Worm (Caenorhabditis elegans) whole organism, young adult: Measurements from ENCODE around the gene com-1.
A peak's percentile ranks its signal among the peaks of the same experiment; 100 is the strongest.

Experiments
- B0035.1 ChIP-seq: sonication (generic microtip); optimal IDR thresholded peaks from 2 replicates; lab custom pipeline; 2016; ENCODE audit warnings: missing genetic modification characterization, mild to moderate bottlenecking, missing compliant biosample characterization, missing genotype, missing genetic modification reagents
- C06A6.2 ChIP-seq: fragments of 200-800 bp; sonication (Bioruptor generic); conservative IDR thresholded peaks from 2 replicates; pipeline ENCODE4 v1.3.6; 2022; ENCODE audit warnings: missing genetic modification characterization, missing compliant biosample characterization
- C17E4.6 ChIP-seq: fragments of 200-800 bp; sonication (Bioruptor generic); IDR thresholded peaks from 2 replicates; pipeline ENCODE4 v1.3.6; 2022; ENCODE audit warnings: missing genetic modification reagents, missing genetic modification characterization, missing compliant biosample characterization
- F10E7.11 ChIP-seq: sonication (generic microtip); optimal IDR thresholded peaks from 2 replicates; lab custom pipeline; 2017; ENCODE audit warnings: mild to moderate bottlenecking, missing genetic modification characterization, moderate library complexity, missing compliant biosample characterization
- F23B12.7 ChIP-seq: sonication (generic microtip); optimal IDR thresholded peaks from 2 replicates; lab custom pipeline; 2017; ENCODE audit warnings: missing genetic modification characterization, mild to moderate bottlenecking, missing compliant biosample characterization, antibody characterized with exemption, moderate library complexity; ENCODE audit not compliant: insufficient read depth
- F49E8.2 ChIP-seq: sonication (generic microtip); optimal IDR thresholded peaks from 3 replicates; lab custom pipeline; 2017; ENCODE audit warnings: missing genetic modification characterization, mild to moderate bottlenecking, missing compliant biosample characterization, antibody characterized with exemption, moderate library complexity; ENCODE audit not compliant: insufficient read depth
- F52B5.7 ChIP-seq: sonication (generic microtip); optimal IDR thresholded peaks from 2 replicates; lab custom pipeline; 2016; ENCODE audit warnings: mild to moderate bottlenecking, missing genetic modification characterization, missing compliant biosample characterization
- Y53G8AR.9 ChIP-seq: fragments of 200-800 bp; sonication (Bioruptor generic); conservative IDR thresholded peaks from 2 replicates; pipeline ENCODE4 v1.3.6; 2022; ENCODE audit warnings: missing genetic modification reagents, missing genetic modification characterization, missing compliant biosample characterization
- aptf-2 ChIP-seq: fragments of 200-800 bp; sonication (Bioruptor generic); conservative IDR thresholded peaks from 2 replicates; pipeline ENCODE4 v1.3.6; 2022; ENCODE audit warnings: missing genetic modification reagents, missing genetic modification characterization, missing compliant biosample characterization
- athp-1 ChIP-seq: sonication (generic microtip); optimal IDR thresholded peaks from 2 replicates; lab custom pipeline; 2017; ENCODE audit warnings: mild to moderate bottlenecking, missing genetic modification characterization, missing compliant biosample characterization
- attf-6 ChIP-seq: fragments of 200-800 bp; sonication (Bioruptor generic); IDR thresholded peaks from 2 replicates; pipeline ENCODE4 v1.3.6; 2022; ENCODE audit warnings: missing genetic modification reagents, missing genetic modification characterization, missing compliant biosample characterization
- cebp-2 ChIP-seq: fragments of 200-800 bp; sonication (Bioruptor generic); IDR thresholded peaks from 2 replicates; pipeline ENCODE4 v1.3.6; 2022; ENCODE audit warnings: missing genetic modification characterization, missing compliant biosample characterization
- ceh-100 ChIP-seq: fragments of 200-800 bp; sonication (Bioruptor generic); IDR thresholded peaks from 2 replicates; pipeline ENCODE4 v1.3.6; 2022; ENCODE audit warnings: missing genetic modification reagents, missing genetic modification characterization, missing compliant biosample characterization
- ceh-27 ChIP-seq: fragments of 200-800 bp; sonication (Bioruptor generic); optimal IDR thresholded peaks from 2 replicates; lab custom pipeline; 2018; ENCODE audit warnings: mild to moderate bottlenecking, missing genetic modification characterization, moderate library complexity, missing compliant biosample characterization
- dpff-1 ChIP-seq: sonication (generic microtip); optimal IDR thresholded peaks from 2 replicates; lab custom pipeline; 2017; ENCODE audit warnings: mild to moderate bottlenecking, missing genetic modification characterization, missing compliant biosample characterization
- efl-1 ChIP-seq: fragments of 150-350 bp; optimal IDR thresholded peaks from 2 replicates; lab custom pipeline; 2014; ENCODE audit warnings: missing biosample characterization, missing genetic modification reagents, missing genetic modification characterization
- egrh-3 ChIP-seq: fragments of 200-800 bp; sonication (Bioruptor generic); IDR thresholded peaks from 2 replicates; pipeline ENCODE4 v1.3.6; 2022; ENCODE audit warnings: missing genetic modification reagents, missing genetic modification characterization, missing compliant biosample characterization
- ets-4 ChIP-seq: fragments of 200-800 bp; sonication (Bioruptor generic); optimal IDR thresholded peaks from 2 replicates; lab custom pipeline; 2018; ENCODE audit warnings: mild to moderate bottlenecking, missing genetic modification characterization, missing compliant biosample characterization
- hlh-26 ChIP-seq: fragments of 200-800 bp; sonication (Bioruptor generic); conservative IDR thresholded peaks from 2 replicates; pipeline ENCODE4 v1.3.6; 2022; ENCODE audit warnings: missing genetic modification reagents, missing genetic modification characterization, missing compliant biosample characterization
- hmg-1.2 ChIP-seq: fragments of 200-800 bp; sonication (Bioruptor generic); IDR thresholded peaks from 2 replicates; pipeline ENCODE4 v1.3.6; 2022; ENCODE audit warnings: missing genetic modification reagents, missing genetic modification characterization, missing compliant biosample characterization
- hrde-1 ChIP-seq: sonication (generic microtip); optimal IDR thresholded peaks from 2 replicates; lab custom pipeline; 2016; ENCODE audit warnings: missing genetic modification characterization, mild to moderate bottlenecking, missing compliant biosample characterization, moderate library complexity, missing genotype, missing genetic modification reagents, borderline replicate concordance
- lag-1 ChIP-seq: fragments of 200-800 bp; sonication (Bioruptor generic); IDR thresholded peaks from 2 replicates; pipeline ENCODE4 v1.3.6; 2022; ENCODE audit warnings: missing genetic modification reagents, missing genetic modification characterization, missing compliant biosample characterization
- lin-26 ChIP-seq: fragments of 200-800 bp; sonication (Bioruptor generic); IDR thresholded peaks from 2 replicates; pipeline ENCODE4 v1.3.6; 2022; ENCODE audit warnings: missing genetic modification reagents, missing genetic modification characterization, missing compliant biosample characterization
- lin-35 ChIP-seq, 3 experiments: fragments of 150-350 bp in 2 of 3; sonication (generic microtip) in 1 of 3; optimal IDR thresholded peaks; 2 replicates each; lab custom pipeline; 2014 to 2018; ENCODE audit warnings: missing biosample characterization in 3 of 3, missing genetic modification characterization in 3 of 3, missing genetic modification reagents in 3 of 3
- madf-6 ChIP-seq: fragments of 200-800 bp; sonication (Bioruptor generic); IDR thresholded peaks from 2 replicates; pipeline ENCODE4 v1.3.6; 2022; ENCODE audit warnings: missing genetic modification reagents, missing genetic modification characterization, missing compliant biosample characterization
- madf-8 ChIP-seq: fragments of 200-800 bp; sonication (Bioruptor generic); conservative IDR thresholded peaks from 2 replicates; pipeline ENCODE4 v1.3.6; 2022; ENCODE audit warnings: missing genetic modification reagents, missing genetic modification characterization, missing compliant biosample characterization
- mcd-1 ChIP-seq: fragments of 200-800 bp; sonication (Bioruptor generic); IDR thresholded peaks from 2 replicates; pipeline ENCODE4 v1.3.6; 2022; ENCODE audit warnings: missing genetic modification reagents, missing genetic modification characterization, missing compliant biosample characterization
- nfya-1 ChIP-seq: sonication (generic microtip); optimal IDR thresholded peaks from 2 replicates; lab custom pipeline; 2017; ENCODE audit warnings: antibody characterized with exemption, missing compliant biosample characterization, missing genetic modification characterization, borderline replicate concordance; ENCODE audit not compliant: insufficient read depth
- pha-4 ChIP-seq: fragments of 150-350 bp; sonication (generic microtip); optimal IDR thresholded peaks from 2 replicates; lab custom pipeline; 2014; ENCODE audit warnings: missing biosample characterization, missing genetic modification reagents, missing genetic modification characterization
- rcor-1 ChIP-seq: fragments of 200-800 bp; sonication (Bioruptor generic); IDR thresholded peaks from 2 replicates; pipeline ENCODE4 v1.3.6; 2022; ENCODE audit warnings: missing genetic modification reagents, missing genetic modification characterization, missing compliant biosample characterization
- rec-8 ChIP-seq, 2 experiments: sonication (generic microtip); optimal IDR thresholded peaks; 2 replicates each; lab custom pipeline; 2016; ENCODE audit warnings: mild to moderate bottlenecking in 2 of 2, missing genetic modification characterization in 2 of 2, missing genetic modification reagents in 2 of 2, missing genotype in 2 of 2, missing biosample characterization in 1 of 2, missing compliant biosample characterization in 1 of 2, moderate library complexity in 1 of 2
- rpc-1 ChIP-seq, 2 experiments: fragments of 150-350 bp in 1 of 2; sonication (generic microtip) in 1 of 2; optimal IDR thresholded peaks; 2 replicates each; lab custom pipeline; 2014 to 2018; ENCODE audit warnings: missing biosample characterization in 1 of 2, missing genetic modification characterization in 1 of 2, missing genetic modification reagents in 1 of 2, missing genotype in 1 of 2
- sdz-38 ChIP-seq: sonication (generic microtip); optimal IDR thresholded peaks from 2 replicates; lab custom pipeline; 2016; ENCODE audit warnings: missing genotype, missing genetic modification characterization, missing compliant biosample characterization
- sea-2 ChIP-seq: fragments of 200-800 bp; sonication (Bioruptor generic); IDR thresholded peaks from 2 replicates; pipeline ENCODE4 v1.3.6; 2022; ENCODE audit warnings: missing genetic modification characterization, missing compliant biosample characterization
- sptf-2 ChIP-seq: fragments of 200-800 bp; sonication (Bioruptor generic); optimal IDR thresholded peaks from 2 replicates; lab custom pipeline; 2018; ENCODE audit warnings: mild to moderate bottlenecking, missing genetic modification characterization, missing compliant biosample characterization
- zfh-2 ChIP-seq: fragments of 200-800 bp; sonication (Bioruptor generic); conservative IDR thresholded peaks from 2 replicates; pipeline ENCODE4 v1.3.6; 2022; ENCODE audit warnings: missing genetic modification reagents, missing genetic modification characterization, missing compliant biosample characterization
- zim-3 ChIP-seq: sonication (generic microtip); optimal IDR thresholded peaks from 2 replicates; lab custom pipeline; 2017; ENCODE audit warnings: mild to moderate bottlenecking, missing genetic modification characterization, moderate library complexity, missing compliant biosample characterization
- ztf-18 ChIP-seq: sonication (generic microtip); optimal IDR thresholded peaks from 2 replicates; lab custom pipeline; 2016; ENCODE audit warnings: missing genotype, mild to moderate bottlenecking, missing genetic modification characterization, missing compliant biosample characterization
- ztf-26 ChIP-seq: sonication (generic microtip); optimal IDR thresholded peaks from 2 replicates; lab custom pipeline; 2017; ENCODE audit warnings: missing genetic modification characterization, missing compliant biosample characterization
- ztf-28 ChIP-seq: fragments of 200-800 bp; sonication (Bioruptor generic); IDR thresholded peaks from 2 replicates; pipeline ENCODE4 v1.3.6; 2022; ENCODE audit warnings: missing genetic modification reagents, missing genetic modification characterization, missing compliant biosample characterization

Gene com-1

DNA sequence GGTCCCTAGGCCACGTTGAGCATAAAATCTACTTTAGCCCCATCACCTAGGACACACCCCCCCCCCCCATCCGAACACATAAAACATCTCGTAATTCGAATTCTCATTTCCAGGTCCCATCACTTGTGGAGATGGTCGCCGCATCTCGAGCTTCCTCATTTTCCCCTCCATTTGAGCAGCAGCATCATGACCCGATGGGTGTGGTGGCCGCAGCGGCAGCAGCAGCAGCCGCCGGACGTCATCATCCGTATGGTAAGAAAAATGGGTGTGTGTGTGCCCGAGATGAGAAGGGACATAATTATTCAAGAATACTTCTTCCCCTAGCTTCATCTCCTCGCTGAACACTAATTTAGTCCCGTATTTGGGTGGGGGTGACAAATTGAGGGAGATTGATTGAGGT lies 25.3 kb downstream of the com-1 start:
- TF ChIP-seq zfh-2 (GFP tag; lab: Robert Waterston, UW) (peak; percentile 81), athp-1 (tag; lab: Kevin White, UChicago) (no peak), C17E4.6 (GFP tag; lab: Robert Waterston, UW) (no peak)

DNA sequence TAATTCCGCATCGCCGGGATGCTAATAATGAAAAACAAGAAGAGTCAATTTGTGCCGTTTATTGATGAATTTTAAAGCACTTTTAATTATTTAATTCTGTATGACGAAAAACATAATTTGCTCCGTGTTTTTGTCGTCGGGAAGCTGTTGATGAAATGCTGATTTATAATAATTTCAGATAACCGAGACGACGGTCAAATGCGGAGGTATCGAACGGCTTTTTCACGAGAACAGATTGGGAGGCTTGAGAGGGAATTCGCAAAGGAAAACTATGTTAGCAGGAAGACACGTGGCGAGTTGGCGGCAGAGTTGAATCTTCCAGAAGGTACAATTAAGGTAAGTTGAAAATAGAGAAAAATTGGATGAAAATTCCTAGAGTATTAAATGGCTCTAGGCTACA lies 27.4 kb downstream of the com-1 start:
- no peak for TF ChIP-seq attf-6
- no peak for TF ChIP-seq cebp-2 (GFP tag; lab: Robert Waterston, UW)
- TF ChIP-seq B0035.1 (tag; lab: Kevin White, UChicago), result no peak
- no peak for TF ChIP-seq sptf-2 (GFP tag; lab: Kevin White, UChicago)
- TF ChIP-seq lin-35 (GFP tag; optimal IDR thresholded peaks at IDR 0.05; lab: Kevin White, UChicago), result no peak
- no peak for TF ChIP-seq C06A6.2 (GFP tag; lab: Robert Waterston, UW)
- no peak for TF ChIP-seq ztf-18 (tag; lab: Kevin White, UChicago)
- TF ChIP-seq lin-26 (GFP tag; lab: Robert Waterston, UW), result no peak
- no peak for TF ChIP-seq nfya-1 (tag; lab: Kevin White, UChicago)
- no peak for TF ChIP-seq lag-1 (GFP tag; lab: Robert Waterston, UW)
- no peak for TF ChIP-seq F52B5.7 (tag; lab: Kevin White, UChicago)
- no peak for TF ChIP-seq pha-4
- no peak for TF ChIP-seq zim-3 (tag; lab: Kevin White, UChicago)
- TF ChIP-seq zfh-2 (GFP tag; lab: Robert Waterston, UW), result no peak

- TF ChIP-seq F23B12.7 (tag; lab: Kevin White, UChicago) (peak; percentile 27), hmg-1.2 (GFP tag; lab: Robert Waterston, UW) (peak; percentile 35; the same call in 1 of the 2 replicates), madf-8 (GFP tag; lab: Robert Waterston, UW) (no peak), mcd-1 (GFP tag; lab: Robert Waterston, UW) (peak; percentile 87), efl-1 (GFP tag; lab: Kevin White, UChicago) (peak; percentile 10)
These were observed 34.7 kb downstream of the com-1 start, which contains the start of gene M142.5 for ce11 chrIII:10930850-10931249. M142.5 (plus strand) TSS chrIII:10931201.

ce11 chrIII:10933331-10933730 lies 37.2 kb downstream of the com-1 start, which contains the start of gene M142.8:
M142.8 (plus strand) TSS chrIII:10933631.
- no peak for TF ChIP-seq dpff-1 (tag; lab: Kevin White, UChicago)
- no peak for TF ChIP-seq hlh-26 (GFP tag; lab: Robert Waterston, UW)
- TF ChIP-seq sea-2 (GFP tag; lab: Robert Waterston, UW), result no peak
- TF ChIP-seq ztf-18 (tag; lab: Kevin White, UChicago), result no peak
- TF ChIP-seq aptf-2 (GFP tag; lab: Robert Waterston, UW), result no peak
- TF ChIP-seq rpc-1 (optimal IDR thresholded peaks at IDR 0.05; lab: Kevin White, UChicago), result no peak
- TF ChIP-seq rpc-1 (tag; optimal IDR thresholded peaks at IDR 0.05; lab: Kevin White, UChicago), result no peak
- TF ChIP-seq ceh-100 (GFP tag; lab: Robert Waterston, UW), result no peak
- TF ChIP-seq rec-8 (tag; optimal IDR thresholded peaks at IDR 0.05; lab: Kevin White, UChicago), result no peak

ce11 chrIII:10935944-10936343 lies 39.8 kb downstream of the com-1 start, which contains the start of gene rle-1:
rle-1 (plus strand) TSS chrIII:10936244.
- no peak for TF ChIP-seq Y53G8AR.9
- no peak for TF ChIP-seq ztf-28 (GFP tag; lab: Robert Waterston, UW)
- no peak for TF ChIP-seq hrde-1 (tag; lab: Kevin White, UChicago)
- no peak for TF ChIP-seq sdz-38 (tag; lab: Kevin White, UChicago)
- TF ChIP-seq madf-6 (GFP tag; lab: Robert Waterston, UW), result no peak
- TF ChIP-seq C06A6.2 (GFP tag; lab: Robert Waterston, UW), result no peak
- TF ChIP-seq ets-4 (GFP tag; lab: Kevin White, UChicago), result no peak
- no peak for TF ChIP-seq ceh-27
- no peak for TF ChIP-seq F49E8.2 (tag; lab: Kevin White, UChicago)
- TF ChIP-seq F10E7.11 (tag; lab: Kevin White, UChicago), result no peak
- no peak for TF ChIP-seq rcor-1 (GFP tag; lab: Robert Waterston, UW)
- TF ChIP-seq ztf-26 (tag; lab: Kevin White, UChicago), result no peak
- TF ChIP-seq rec-8 (tag; optimal IDR thresholded peaks at IDR 0.05; lab: Kevin White, UChicago), result no peak
- TF ChIP-seq ztf-18 (tag; lab: Kevin White, UChicago), result no peak
- no peak for TF ChIP-seq hlh-26 (GFP tag; lab: Robert Waterston, UW)
- no peak for TF ChIP-seq egrh-3 (GFP tag; lab: Robert Waterston, UW)
- TF ChIP-seq nfya-1 (tag; lab: Kevin White, UChicago), result no peak
